Worm (Caenorhabditis elegans) whole organism, late embryonic: ENCODE results near the gene ifas-1.

Experiments used
- F13H6.1 ChIP-seq: sonication (generic microtip); optimal IDR thresholded peaks from 2 replicates; lab custom pipeline; 2016; ENCODE audit warnings: missing genetic modification characterization, missing compliant biosample characterization
- ahr-1 ChIP-seq: sonication (generic microtip); optimal IDR thresholded peaks from 2 replicates; lab custom pipeline; 2016; ENCODE audit warnings: missing genetic modification characterization, missing compliant biosample characterization
- ama-1 ChIP-seq: fragments of 150-350 bp; optimal IDR thresholded peaks from 2 replicates; lab custom pipeline; 2014
- ceh-18 ChIP-seq: sonication (generic microtip); optimal IDR thresholded peaks from 2 replicates; lab custom pipeline; 2016; ENCODE audit warnings: missing genetic modification characterization, missing compliant biosample characterization
- ceh-2 ChIP-seq: sonication (generic microtip); optimal IDR thresholded peaks from 2 replicates; lab custom pipeline; 2016; ENCODE audit warnings: missing genotype, missing genetic modification characterization, missing compliant biosample characterization
- ceh-22 ChIP-seq: sonication (generic microtip); optimal IDR thresholded peaks from 2 replicates; lab custom pipeline; 2017; ENCODE audit warnings: missing biosample characterization, missing genetic modification characterization
- ceh-34 ChIP-seq: sonication (generic microtip); optimal IDR thresholded peaks from 2 replicates; lab custom pipeline; 2016; ENCODE audit warnings: mild to moderate bottlenecking, missing genetic modification characterization, missing compliant biosample characterization
- ceh-45 ChIP-seq: fragments of 200-800 bp; sonication (Bioruptor generic); IDR thresholded peaks from 2 replicates; pipeline ENCODE4 v1.3.6; 2022; ENCODE audit warnings: missing genetic modification reagents, missing genetic modification characterization, missing compliant biosample characterization
- ceh-48 ChIP-seq: sonication (generic microtip); optimal IDR thresholded peaks from 2 replicates; lab custom pipeline; 2016; ENCODE audit warnings: missing genetic modification characterization, inconsistent platforms, missing compliant biosample characterization
- ceh-6 ChIP-seq: fragments of 200-800 bp; sonication (Bioruptor generic); optimal IDR thresholded peaks from 2 replicates; lab custom pipeline; 2018; ENCODE audit warnings: mild to moderate bottlenecking, missing genetic modification characterization, missing compliant biosample characterization
- che-1 ChIP-seq: sonication (generic microtip); optimal IDR thresholded peaks from 2 replicates; lab custom pipeline; 2016; ENCODE audit warnings: mild to moderate bottlenecking, missing genetic modification characterization, missing compliant biosample characterization
- dmd-4 ChIP-seq: sonication (generic microtip); optimal IDR thresholded peaks from 2 replicates; lab custom pipeline; 2016; ENCODE audit warnings: borderline replicate concordance, missing genetic modification characterization, missing compliant biosample characterization
- elt-2 ChIP-seq: sonication (generic microtip); optimal IDR thresholded peaks from 2 replicates; lab custom pipeline; 2016; ENCODE audit warnings: missing genetic modification reagents, missing genetic modification characterization, missing compliant biosample characterization
- elt-4 ChIP-seq: sonication (generic microtip); optimal IDR thresholded peaks from 2 replicates; lab custom pipeline; 2016; ENCODE audit warnings: missing genetic modification characterization, missing compliant biosample characterization
- ets-4 ChIP-seq: sonication (generic microtip); optimal IDR thresholded peaks from 2 replicates; lab custom pipeline; 2016; ENCODE audit warnings: missing genetic modification characterization, missing compliant biosample characterization
- eyg-1 ChIP-seq: sonication (generic microtip); optimal IDR thresholded peaks from 2 replicates; lab custom pipeline; 2016; ENCODE audit warnings: missing genotype, missing genetic modification characterization, missing compliant biosample characterization
- fax-1 ChIP-seq: sonication (generic microtip); optimal IDR thresholded peaks from 2 replicates; lab custom pipeline; 2016; ENCODE audit warnings: missing genotype, missing genetic modification characterization, missing compliant biosample characterization
- hlh-13 ChIP-seq: fragments of 200-800 bp; sonication (Bioruptor generic); optimal IDR thresholded peaks from 2 replicates; lab custom pipeline; 2018; ENCODE audit warnings: mild to moderate bottlenecking, missing genetic modification characterization, missing compliant biosample characterization
- hlh-15 ChIP-seq: sonication (generic microtip); optimal IDR thresholded peaks from 2 replicates; lab custom pipeline; 2016; ENCODE audit warnings: missing genetic modification characterization, missing compliant biosample characterization
- hlh-30 ChIP-seq: sonication (generic microtip); optimal IDR thresholded peaks from 2 replicates; lab custom pipeline; 2017; ENCODE audit warnings: antibody characterized with exemption, missing genetic modification characterization, missing compliant biosample characterization; ENCODE audit not compliant: insufficient read depth
- hlh-8 ChIP-seq: sonication (generic microtip); optimal IDR thresholded peaks from 2 replicates; lab custom pipeline; 2016; ENCODE audit warnings: missing genotype, missing genetic modification characterization, missing compliant biosample characterization
- mec-3 ChIP-seq: sonication (generic microtip); optimal IDR thresholded peaks from 2 replicates; lab custom pipeline; 2016; ENCODE audit warnings: borderline replicate concordance, missing genetic modification characterization, missing compliant biosample characterization
- nfya-1 ChIP-seq: sonication (generic microtip); optimal IDR thresholded peaks from 2 replicates; lab custom pipeline; 2017; ENCODE audit warnings: missing genetic modification characterization, mild to moderate bottlenecking, missing compliant biosample characterization, antibody characterized with exemption, moderate library complexity
- nhr-232 ChIP-seq: sonication (generic microtip); optimal IDR thresholded peaks from 2 replicates; lab custom pipeline; 2016; ENCODE audit warnings: missing genetic modification characterization, missing compliant biosample characterization
- odd-2 ChIP-seq: sonication (generic microtip); optimal IDR thresholded peaks from 2 replicates; lab custom pipeline; 2017; ENCODE audit warnings: antibody characterized with exemption, mild to moderate bottlenecking, missing genetic modification characterization, missing compliant biosample characterization
- pax-1 ChIP-seq: fragments of 150-350 bp; optimal IDR thresholded peaks from 2 replicates; lab custom pipeline; 2014; ENCODE audit warnings: missing biosample characterization, missing genetic modification characterization
- pha-4 ChIP-seq: fragments of 150-350 bp; optimal IDR thresholded peaks from 2 replicates; lab custom pipeline; 2018; ENCODE audit warnings: missing biosample characterization, missing genetic modification reagents, missing genetic modification characterization
- rnt-1 ChIP-seq: sonication (generic microtip); optimal IDR thresholded peaks from 2 replicates; lab custom pipeline; 2016; ENCODE audit warnings: missing genetic modification characterization, missing compliant biosample characterization
- sox-2 ChIP-seq: fragments of 200-800 bp; sonication (Bioruptor generic); IDR thresholded peaks from 2 replicates; pipeline ENCODE4 v1.3.6; 2022; ENCODE audit warnings: missing genetic modification reagents, missing genetic modification characterization, missing compliant biosample characterization
- tbx-7 ChIP-seq: sonication (generic microtip); optimal IDR thresholded peaks from 2 replicates; lab custom pipeline; 2016; ENCODE audit warnings: missing genotype, missing genetic modification characterization, missing compliant biosample characterization
- ttx-3 ChIP-seq: sonication (generic microtip); optimal IDR thresholded peaks from 2 replicates; lab custom pipeline; 2016; ENCODE audit warnings: missing genetic modification reagents, missing genetic modification characterization, missing compliant biosample characterization
- unc-3 ChIP-seq, 2 experiments: fragments of 200-800 bp in 1 of 2; sonication (Bioruptor generic) in 1 of 2; sonication (generic microtip) in 1 of 2; conservative IDR thresholded peaks in 1 of 2; optimal IDR thresholded peaks in 1 of 2; 2 replicates each; pipeline versions ENCODE4 v1.3.6 to Lab custom; 2016 to 2022; ENCODE audit warnings: missing compliant biosample characterization in 2 of 2, missing genetic modification characterization in 2 of 2, missing genetic modification reagents in 1 of 2
- unc-42 ChIP-seq: sonication (generic microtip); optimal IDR thresholded peaks from 2 replicates; lab custom pipeline; 2016; ENCODE audit warnings: missing genotype, missing genetic modification characterization, missing compliant biosample characterization
- unc-55 ChIP-seq: sonication (generic microtip); optimal IDR thresholded peaks from 2 replicates; lab custom pipeline; 2017; ENCODE audit warnings: missing biosample characterization, missing genetic modification reagents, missing genetic modification characterization
- zip-5 ChIP-seq: sonication (generic microtip); optimal IDR thresholded peaks from 2 replicates; lab custom pipeline; 2016; ENCODE audit warnings: missing genetic modification characterization, missing compliant biosample characterization
- ztf-16 ChIP-seq: sonication (generic microtip); optimal IDR thresholded peaks from 2 replicates; lab custom pipeline; 2017; ENCODE audit warnings: missing genetic modification characterization, missing compliant biosample characterization

Gene ifas-1

DNA sequence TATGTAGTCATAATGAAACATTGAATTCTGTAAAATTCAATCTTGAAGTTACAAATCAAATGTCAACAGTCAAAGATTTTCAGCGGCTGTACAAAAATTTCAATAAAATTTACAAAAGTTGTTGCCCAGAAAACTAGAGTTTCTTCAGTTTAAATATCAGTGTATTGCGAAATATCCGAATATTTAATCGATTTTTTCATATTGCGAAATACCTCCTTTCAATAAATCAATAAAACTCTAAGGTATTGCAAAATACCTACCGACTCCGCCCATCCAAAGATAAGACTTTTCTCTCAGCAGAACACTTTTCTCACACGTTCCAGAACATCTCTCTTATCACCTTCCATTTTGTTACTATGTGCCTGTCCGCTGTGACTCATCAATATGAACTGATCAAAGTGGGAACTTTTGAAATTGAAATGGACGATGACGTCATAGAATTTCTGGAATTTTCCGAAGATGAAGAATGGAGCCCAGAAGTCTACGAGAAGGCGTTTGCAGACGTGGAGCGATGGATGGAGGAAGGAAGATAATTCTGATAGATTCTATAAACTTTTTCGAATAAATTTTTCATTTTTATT is 3.9 kb downstream of the ifas-1 start:
- no peak for TF ChIP-seq odd-2 (tag; lab: Kevin White, UChicago)
- no peak for TF ChIP-seq ztf-16 (tag; lab: Kevin White, UChicago)

DNA sequence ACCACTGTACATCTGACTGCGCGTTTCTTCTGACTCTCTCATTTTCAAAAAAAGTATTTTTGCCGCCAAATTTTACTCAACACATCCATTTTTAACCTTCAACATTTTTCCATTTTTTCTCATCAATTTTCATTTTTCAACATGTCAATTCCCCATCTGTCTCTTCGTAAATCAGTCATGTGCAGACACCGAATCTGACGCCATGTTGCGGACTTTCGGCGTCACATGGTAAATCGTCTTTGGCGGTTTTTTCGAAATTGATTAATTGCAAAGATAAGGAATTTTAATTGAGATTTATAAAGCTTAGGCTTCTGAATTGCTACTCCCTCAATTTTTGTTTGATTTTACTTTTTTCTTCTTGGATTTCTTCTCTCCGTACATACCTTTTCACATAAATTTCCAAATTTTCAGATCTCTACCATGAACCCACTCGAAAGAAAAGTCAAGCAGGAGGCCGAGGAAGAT is 5.7 kb downstream of the ifas-1 start, which contains the start of gene F19B10.1:
TSS of gene F19B10.1 (plus strand) at position 415 of the 465 bp plus-strand sequence.
- no peak for TF ChIP-seq zip-5 (tag; lab: Kevin White, UChicago)
- TF ChIP-seq ama-1 = no peak
- TF ChIP-seq eyg-1 (tag; lab: Kevin White, UChicago) = no peak
- TF ChIP-seq ceh-18 (tag; lab: Kevin White, UChicago) = peak; percentile 11
- no peak for TF ChIP-seq hlh-13 (GFP tag; lab: Kevin White, UChicago)
- TF ChIP-seq ceh-34 (tag; lab: Kevin White, UChicago) = no peak
- TF ChIP-seq pha-4 (tag; lab: Kevin White, UChicago) = no peak
- no peak for TF ChIP-seq ttx-3 (tag; lab: Kevin White, UChicago)
- TF ChIP-seq ets-4 (tag; lab: Kevin White, UChicago) = no peak
- no peak for TF ChIP-seq sox-2 (GFP tag; lab: Robert Waterston, UW)
- TF ChIP-seq ceh-45 (GFP tag; lab: Robert Waterston, UW) = no peak
- TF ChIP-seq dmd-4 (tag; lab: Kevin White, UChicago) = no peak
- TF ChIP-seq pax-1 = no peak
- TF ChIP-seq elt-2 = no peak
- no peak for TF ChIP-seq unc-3 (GFP tag; conservative IDR thresholded peaks at IDR 0.05; lab: Robert Waterston, UW)
- TF ChIP-seq unc-3 (tag; optimal IDR thresholded peaks at IDR 0.05; lab: Kevin White, UChicago) = no peak
- no peak for TF ChIP-seq che-1 (tag; lab: Kevin White, UChicago)
- TF ChIP-seq unc-55 = peak; percentile 62
- TF ChIP-seq ahr-1 = no peak
- TF ChIP-seq rnt-1 (tag; lab: Kevin White, UChicago) = no peak
- no peak for TF ChIP-seq odd-2 (tag; lab: Kevin White, UChicago)
- TF ChIP-seq unc-42 (tag; lab: Kevin White, UChicago) = peak; percentile 14
- TF ChIP-seq hlh-30 (tag; lab: Kevin White, UChicago) = peak; percentile 94
- no peak for TF ChIP-seq hlh-15 (tag; lab: Kevin White, UChicago)
- TF ChIP-seq ceh-2 = no peak
- no peak for TF ChIP-seq tbx-7
- TF ChIP-seq nfya-1 (tag; lab: Kevin White, UChicago) = peak; percentile 39

DNA sequence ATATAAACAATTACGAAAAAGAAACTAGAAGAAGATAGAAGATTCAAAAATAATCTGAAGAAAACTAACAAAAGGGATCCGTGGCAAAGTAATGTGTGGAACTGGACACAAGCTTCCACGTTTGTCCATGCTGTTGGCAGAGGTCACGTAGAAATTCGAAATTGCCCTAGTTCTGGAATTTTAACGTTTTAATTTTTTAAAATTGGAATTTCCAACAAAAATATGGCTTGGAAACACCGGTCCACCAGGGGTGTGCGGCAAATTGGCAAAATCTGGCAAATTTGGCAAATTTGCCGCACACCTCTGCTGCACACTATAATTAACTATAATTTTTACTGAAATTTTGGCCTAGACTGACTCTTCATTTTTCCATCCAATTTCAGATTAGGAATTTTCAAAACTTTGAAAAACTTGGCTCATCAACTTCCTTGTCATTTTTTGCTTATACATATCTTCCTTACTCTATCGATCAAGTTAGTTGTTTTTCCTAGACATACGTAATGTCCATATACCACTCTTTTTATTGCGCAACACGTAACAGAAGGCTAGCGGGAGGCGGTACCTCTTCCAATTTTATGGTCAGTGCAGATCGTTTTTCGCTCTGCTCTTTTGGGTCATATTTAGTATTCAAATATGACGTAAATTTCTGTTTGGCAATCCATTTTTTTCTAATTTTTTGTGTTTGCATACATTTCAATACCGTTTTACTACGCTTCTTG is 7.0 kb downstream of the ifas-1 start, which contains the start of gene F19B10.10:
TSS of gene F19B10.10 (minus strand) at position 51 of the 719 bp plus-strand sequence.
- no peak for TF ChIP-seq fax-1
- no peak for TF ChIP-seq hlh-30 (tag; lab: Kevin White, UChicago)
- no peak for TF ChIP-seq nfya-1 (tag; lab: Kevin White, UChicago)
- no peak for TF ChIP-seq unc-55
- TF ChIP-seq nhr-232 = no peak
- TF ChIP-seq ceh-22 (tag; lab: Kevin White, UChicago) = no peak
- TF ChIP-seq F13H6.1 (tag; lab: Kevin White, UChicago) = no peak
- no peak for TF ChIP-seq ceh-18 (tag; lab: Kevin White, UChicago)
- no peak for TF ChIP-seq mec-3 (tag; lab: Kevin White, UChicago)
- TF ChIP-seq hlh-8 (tag; lab: Kevin White, UChicago) = no peak
- no peak for TF ChIP-seq ceh-6
- no peak for TF ChIP-seq eyg-1 (tag; lab: Kevin White, UChicago)
- TF ChIP-seq dmd-4 (tag; lab: Kevin White, UChicago) = no peak
- no peak for TF ChIP-seq elt-4 (tag; lab: Kevin White, UChicago)
- no peak for TF ChIP-seq ceh-48 (tag; lab: Kevin White, UChicago)
